Worm (Caenorhabditis elegans): ENCODE measurements around the gene mrpl-18.

DNA sequence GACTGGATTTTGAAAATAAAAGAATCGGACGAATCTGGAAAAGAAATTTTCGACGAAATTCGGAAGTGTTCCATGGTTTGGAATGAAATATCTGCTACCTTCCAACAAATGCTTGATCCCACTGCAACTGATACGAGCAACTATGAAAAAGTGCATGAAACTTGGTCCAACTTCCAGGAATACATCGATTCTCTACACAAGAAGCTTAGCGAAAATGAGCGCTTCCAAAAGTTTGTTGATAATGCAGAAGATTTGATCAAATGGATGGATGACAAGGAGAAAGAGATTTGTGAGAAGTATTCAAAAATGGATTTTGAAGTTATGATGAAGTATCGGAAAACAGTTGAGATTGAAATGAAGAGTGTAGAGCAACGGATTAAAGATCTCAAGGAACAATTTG lies 37.8 kb downstream of the mrpl-18 start:
- TF ChIP-seq ztf-23 (GFP tag; IDR thresholded peaks at IDR 0.05) (no peak), T22C8.4 (GFP tag; IDR thresholded peaks at IDR 0.05) (no peak)

Data from whole organism, midembryonic.